Worm (Caenorhabditis elegans) whole organism, L4 larva: Measurements from ENCODE around the gene Y62H9A.9.
A peak's percentile ranks its signal among the peaks of the same experiment; 100 is the strongest.

Source experiments
- D1046.2 ChIP-seq: fragments of 200-800 bp; sonication (Bioruptor generic); IDR thresholded peaks from 2 replicates; pipeline ENCODE4 v1.3.6; 2022; ENCODE audit warnings: missing genetic modification characterization, missing compliant biosample characterization
- T20F7.1 ChIP-seq: fragments of 200-800 bp; sonication (Bioruptor generic); optimal IDR thresholded peaks from 2 replicates; lab custom pipeline; 2018; ENCODE audit warnings: mild to moderate bottlenecking, missing genetic modification characterization, missing compliant biosample characterization
- Y75B8A.6 ChIP-seq: fragments of 200-800 bp; sonication (Bioruptor generic); IDR thresholded peaks from 2 replicates; pipeline ENCODE4 v1.3.6; 2022; ENCODE audit warnings: missing genetic modification reagents, missing genetic modification characterization, missing compliant biosample characterization
- ZK546.5 ChIP-seq, 2 experiments: sonication (generic microtip); optimal IDR thresholded peaks; 2 replicates each; lab custom pipeline; 2017; ENCODE audit warnings: missing biosample characterization in 2 of 2, missing genetic modification characterization in 2 of 2
- aha-1 ChIP-seq: fragments of 150-350 bp; peaks from one replicate; lab custom pipeline; 2014; ENCODE audit warnings: missing biosample characterization, missing genetic modification characterization
- aly-2 ChIP-seq: sonication (generic microtip); optimal IDR thresholded peaks from 2 replicates; lab custom pipeline; 2018; ENCODE audit warnings: missing biosample characterization, missing genetic modification characterization
- ceh-44 ChIP-seq: fragments of 200-800 bp; sonication (Bioruptor generic); IDR thresholded peaks from 2 replicates; pipeline ENCODE4 v1.3.6; 2022; ENCODE audit warnings: missing genetic modification reagents, missing genetic modification characterization, missing compliant biosample characterization
- cey-2 ChIP-seq: sonication (generic microtip); optimal IDR thresholded peaks from 3 replicates; lab custom pipeline; 2017; ENCODE audit warnings: missing genetic modification characterization, mild to moderate bottlenecking, missing compliant biosample characterization, antibody characterized with exemption, borderline replicate concordance; ENCODE audit not compliant: insufficient read depth
- ctbp-1 ChIP-seq: fragments of 200-800 bp; sonication (Bioruptor generic); IDR thresholded peaks from 2 replicates; pipeline ENCODE4 v1.3.6; 2022; ENCODE audit warnings: missing genetic modification reagents, missing genetic modification characterization, missing compliant biosample characterization
- dmd-6 ChIP-seq: fragments of 200-800 bp; sonication (Bioruptor generic); IDR thresholded peaks from 2 replicates; pipeline ENCODE4 v1.3.6; 2022; ENCODE audit warnings: missing genetic modification reagents, missing genetic modification characterization, missing compliant biosample characterization
- dmd-8 ChIP-seq: fragments of 200-800 bp; sonication (Bioruptor generic); IDR thresholded peaks from 2 replicates; pipeline ENCODE4 v1.3.6; 2022; ENCODE audit warnings: missing genetic modification characterization, missing compliant biosample characterization
- dmd-9 ChIP-seq: fragments of 200-800 bp; sonication (Bioruptor generic); IDR thresholded peaks from 2 replicates; pipeline ENCODE4 v1.3.6; 2022; ENCODE audit warnings: missing genetic modification reagents, missing genetic modification characterization, missing compliant biosample characterization
- dve-1 ChIP-seq: sonication (generic microtip); optimal IDR thresholded peaks from 2 replicates; lab custom pipeline; 2017; ENCODE audit warnings: antibody characterized with exemption, mild to moderate bottlenecking, missing genetic modification characterization, missing compliant biosample characterization; ENCODE audit not compliant: insufficient read depth
- gei-8 ChIP-seq: fragments of 200-800 bp; sonication (Bioruptor generic); optimal IDR thresholded peaks from 2 replicates; lab custom pipeline; 2018; ENCODE audit warnings: mild to moderate bottlenecking, missing genetic modification characterization, missing compliant biosample characterization
- hif-1 ChIP-seq, 2 experiments: sonication (generic microtip); optimal IDR thresholded peaks; 2 replicates each; lab custom pipeline; 2016 to 2017; ENCODE audit warnings: missing compliant biosample characterization in 2 of 2, missing genetic modification characterization in 2 of 2, missing genetic modification reagents in 2 of 2, missing genotype in 2 of 2, mild to moderate bottlenecking in 1 of 2
- hlh-11 ChIP-seq: fragments of 200-800 bp; sonication (Bioruptor generic); optimal IDR thresholded peaks from 2 replicates; lab custom pipeline; 2018; ENCODE audit warnings: mild to moderate bottlenecking, missing genetic modification characterization, missing compliant biosample characterization
- lim-7 ChIP-seq: fragments of 200-800 bp; sonication (Bioruptor generic); IDR thresholded peaks from 2 replicates; pipeline ENCODE4 v1.3.6; 2022; ENCODE audit warnings: missing genetic modification characterization, missing compliant biosample characterization
- lin-1 ChIP-seq: fragments of 200-800 bp; sonication (Bioruptor generic); IDR thresholded peaks from 2 replicates; pipeline ENCODE4 v1.3.6; 2022; ENCODE audit warnings: missing genetic modification reagents, missing genetic modification characterization, missing compliant biosample characterization
- lin-39 ChIP-seq: fragments of 150-350 bp; optimal IDR thresholded peaks from 2 replicates; lab custom pipeline; 2014; ENCODE audit warnings: missing biosample characterization, missing genetic modification reagents, missing genetic modification characterization
- mdt-29 ChIP-seq: fragments of 200-800 bp; sonication (Bioruptor generic); IDR thresholded peaks from 2 replicates; pipeline ENCODE4 v1.3.6; 2022; ENCODE audit warnings: missing genetic modification reagents, missing genetic modification characterization, missing compliant biosample characterization
- mes-2 ChIP-seq: sonication (generic microtip); optimal IDR thresholded peaks from 2 replicates; lab custom pipeline; 2016; ENCODE audit warnings: missing genotype, mild to moderate bottlenecking, missing genetic modification characterization, missing compliant biosample characterization; ENCODE audit not compliant: poor library complexity, severe bottlenecking
- mxl-3 ChIP-seq: fragments of 200-800 bp; sonication (Bioruptor generic); optimal IDR thresholded peaks from 2 replicates; lab custom pipeline; 2018; ENCODE audit warnings: mild to moderate bottlenecking, missing genetic modification characterization, missing compliant biosample characterization
- nhr-111 ChIP-seq: fragments of 200-800 bp; sonication (Bioruptor generic); optimal IDR thresholded peaks from 2 replicates; lab custom pipeline; 2018; ENCODE audit warnings: mild to moderate bottlenecking, missing genetic modification characterization, missing compliant biosample characterization
- nhr-42 ChIP-seq: fragments of 200-800 bp; sonication (Bioruptor generic); IDR thresholded peaks from 2 replicates; pipeline ENCODE4 v1.3.6; 2022; ENCODE audit warnings: missing genetic modification characterization, missing compliant biosample characterization
- nhr-48 ChIP-seq: sonication (generic microtip); optimal IDR thresholded peaks from 2 replicates; lab custom pipeline; 2016; ENCODE audit warnings: mild to moderate bottlenecking, missing genetic modification characterization, missing compliant biosample characterization
- nhr-76 ChIP-seq: fragments of 150-350 bp; optimal IDR thresholded peaks from 2 replicates; lab custom pipeline; 2014; ENCODE audit warnings: missing biosample characterization, missing genetic modification characterization
- pha-4 ChIP-seq, 2 experiments: fragments of 150-350 bp in 1 of 2; fragments of 200-800 bp in 1 of 2; sonication (Bioruptor generic) in 1 of 2; IDR thresholded peaks in 1 of 2; optimal IDR thresholded peaks in 1 of 2; 2 replicates each; pipeline versions ENCODE4 v1.3.6 to Lab custom; 2014 to 2022; ENCODE audit warnings: missing genetic modification characterization in 2 of 2, missing genetic modification reagents in 2 of 2, missing biosample characterization in 1 of 2, missing compliant biosample characterization in 1 of 2
- php-3 ChIP-seq: fragments of 200-800 bp; sonication (Bioruptor generic); IDR thresholded peaks from 2 replicates; pipeline ENCODE4 v1.3.6; 2022; ENCODE audit warnings: missing genetic modification reagents, missing genetic modification characterization, missing compliant biosample characterization
- rbr-2 ChIP-seq: sonication (generic microtip); optimal IDR thresholded peaks from 2 replicates; lab custom pipeline; 2016; ENCODE audit warnings: missing genotype, missing genetic modification characterization, missing compliant biosample characterization
- saeg-2 ChIP-seq: fragments of 200-800 bp; sonication (Bioruptor generic); IDR thresholded peaks from 2 replicates; pipeline ENCODE4 v1.3.6; 2022; ENCODE audit warnings: missing genetic modification reagents, missing genetic modification characterization, missing compliant biosample characterization
- sdz-12 ChIP-seq: fragments of 200-800 bp; sonication (Bioruptor generic); optimal IDR thresholded peaks from 2 replicates; lab custom pipeline; 2018; ENCODE audit warnings: mild to moderate bottlenecking, missing genetic modification characterization, missing compliant biosample characterization
- snpc-1.2 ChIP-seq: fragments of 200-800 bp; sonication (Bioruptor generic); IDR thresholded peaks from 2 replicates; pipeline ENCODE4 v1.3.6; 2022; ENCODE audit warnings: missing genetic modification reagents, missing genetic modification characterization, missing compliant biosample characterization
- snpc-4 ChIP-seq: fragments of 150-350 bp; optimal IDR thresholded peaks from 2 replicates; lab custom pipeline; 2014; ENCODE audit warnings: missing biosample characterization, missing genetic modification characterization
- spr-3 ChIP-seq: fragments of 200-800 bp; sonication (Bioruptor generic); optimal IDR thresholded peaks from 2 replicates; lab custom pipeline; 2018; ENCODE audit warnings: mild to moderate bottlenecking, missing genetic modification characterization, missing compliant biosample characterization
- tra-1 ChIP-seq: fragments of 200-800 bp; sonication (Bioruptor generic); IDR thresholded peaks from 2 replicates; pipeline ENCODE4 v1.3.6; 2022; ENCODE audit warnings: missing genetic modification reagents, missing genetic modification characterization, missing compliant biosample characterization
- unc-130 ChIP-seq: sonication (generic microtip); optimal IDR thresholded peaks from 2 replicates; lab custom pipeline; 2016; ENCODE audit warnings: missing genetic modification reagents, missing genetic modification characterization, missing compliant biosample characterization
- unc-62 ChIP-seq, 3 experiments: fragments of 150-350 bp in 1 of 3; sonication (generic microtip); optimal IDR thresholded peaks in 2 of 3; peaks in 1 of 3; 1 replicate in 1 of 3; 2 replicates in 2 of 3; lab custom pipeline; 2014 to 2017; ENCODE audit warnings: missing biosample characterization in 3 of 3, missing genetic modification characterization in 3 of 3, missing genetic modification reagents in 3 of 3, missing genotype in 1 of 3
- vab-7 ChIP-seq: fragments of 200-800 bp; sonication (Bioruptor generic); IDR thresholded peaks from 2 replicates; pipeline ENCODE4 v1.3.6; 2022; ENCODE audit warnings: missing genetic modification reagents, missing genetic modification characterization, missing compliant biosample characterization
- zag-1 ChIP-seq: fragments of 150-350 bp; optimal IDR thresholded peaks from 2 replicates; lab custom pipeline; 2014; ENCODE audit warnings: missing biosample characterization, missing genetic modification characterization
- ztf-7 ChIP-seq: fragments of 150-350 bp; optimal IDR thresholded peaks from 2 replicates; lab custom pipeline; 2014; ENCODE audit warnings: missing biosample characterization, missing genetic modification characterization

Gene Y62H9A.9

DNA sequence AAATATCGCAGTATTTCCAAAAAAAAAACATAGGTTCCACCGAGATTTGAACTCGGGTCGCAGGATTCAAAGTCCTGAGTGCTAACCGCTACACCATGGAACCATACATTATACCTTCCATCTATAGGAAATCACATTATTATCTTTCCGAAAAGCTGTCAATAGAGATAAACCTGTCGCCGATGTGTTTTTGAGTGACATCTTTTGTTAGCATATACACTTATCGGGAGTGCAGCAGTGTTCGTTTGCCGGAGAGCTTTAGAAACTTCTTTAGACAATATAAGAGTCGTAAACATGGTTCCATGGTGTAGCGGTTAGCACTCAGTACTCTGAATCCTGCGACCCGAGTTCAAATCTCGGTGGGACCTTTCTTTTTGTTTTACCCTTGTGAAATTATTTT, 25.7 kb downstream of the Y62H9A.9 start (continued):
- TF ChIP-seq ctbp-1 (peak; percentile 61; the same call in 1 of the 2 replicates), Y75B8A.6 (GFP tag; lab: Robert Waterston, UW) (0 out of 2 replicates have a peak, but pooled peaks have one; percentile 20), T20F7.1 (GFP tag; lab: Kevin White, UChicago) (no peak), php-3 (GFP tag; lab: Robert Waterston, UW) (peak; percentile 49; the same call in 1 of the 2 replicates), mes-2 (no peak), rbr-2 (no peak), mdt-29 (GFP tag; lab: Robert Waterston, UW) (peak; percentile 71; the same call in 1 of the 2 replicates), pha-4 (GFP tag; IDR thresholded peaks at IDR 0.05; lab: Robert Waterston, UW) (no peak), pha-4 (tag; optimal IDR thresholded peaks at IDR 0.05; lab: Kevin White, UChicago) (no peak), ztf-7 (tag; lab: Kevin White, UChicago) (no peak), nhr-42 (GFP tag; lab: Robert Waterston, UW) (peak; percentile 84), mxl-3 (GFP tag; lab: Kevin White, UChicago) (peak; percentile 31), vab-7 (GFP tag; lab: Robert Waterston, UW) (peak; percentile 71), saeg-2 (GFP tag; lab: Robert Waterston, UW) (no peak), dmd-8 (GFP tag; lab: Robert Waterston, UW) (0 out of 2 replicates have a peak, but pooled peaks have one; percentile 61), nhr-111 (peak; percentile 27), sdz-12 (GFP tag; lab: Kevin White, UChicago) (no peak), unc-62 (GFP tag; optimal IDR thresholded peaks at IDR 0.05 in 1 of 2; lab: Kevin White, UChicago) (peak in 1 of 2 experiments; percentile 18), unc-62 (tag; optimal IDR thresholded peaks at IDR 0.05; lab: Kevin White, UChicago) (no peak), snpc-1.2 (GFP tag; lab: Robert Waterston, UW) (peak; percentile 78; the same call in 1 of the 2 replicates), zag-1 (no peak), tra-1 (GFP tag; lab: Robert Waterston, UW) (peak; percentile 70), dmd-6 (GFP tag; lab: Robert Waterston, UW) (peak; percentile 56), lin-39 (tag; lab: Kevin White, UChicago) (no peak), gei-8 (GFP tag; lab: Kevin White, UChicago) (no peak), spr-3 (GFP tag; lab: Kevin White, UChicago) (peak; percentile 6), lin-1 (GFP tag; lab: Robert Waterston, UW) (peak; percentile 30; the same call in 1 of the 2 replicates)

DNA sequence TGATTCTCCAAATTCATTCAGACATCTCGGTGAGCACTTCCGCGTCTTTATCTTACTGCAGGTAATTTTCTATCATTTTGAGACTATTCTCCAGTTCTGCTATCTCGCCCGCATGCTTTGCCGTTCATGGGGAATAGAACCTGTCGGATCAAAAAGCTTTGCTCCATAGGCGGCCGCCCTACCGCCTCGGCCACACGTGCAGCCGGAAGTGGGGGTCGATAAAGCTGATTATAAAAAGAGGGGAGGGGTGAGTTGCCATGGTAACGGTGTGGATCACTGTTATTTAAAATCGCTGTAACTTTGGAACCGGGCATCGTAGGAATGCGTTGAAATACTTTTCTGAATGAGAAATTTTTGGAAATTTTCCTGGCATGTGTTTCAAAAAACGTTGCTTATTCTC, 27.5 kb downstream of the Y62H9A.9 start:
- TF ChIP-seq lin-1 (GFP tag; lab: Robert Waterston, UW) (no peak), ceh-44 (0 out of 2 replicates have a peak, but pooled peaks have one; percentile 27), mxl-3 (GFP tag; lab: Kevin White, UChicago) (no peak), tra-1 (GFP tag; lab: Robert Waterston, UW) (peak; percentile 47; the same call in 1 of the 2 replicates), aha-1 (tag; lab: Kevin White, UChicago) (peak; percentile 13)

DNA sequence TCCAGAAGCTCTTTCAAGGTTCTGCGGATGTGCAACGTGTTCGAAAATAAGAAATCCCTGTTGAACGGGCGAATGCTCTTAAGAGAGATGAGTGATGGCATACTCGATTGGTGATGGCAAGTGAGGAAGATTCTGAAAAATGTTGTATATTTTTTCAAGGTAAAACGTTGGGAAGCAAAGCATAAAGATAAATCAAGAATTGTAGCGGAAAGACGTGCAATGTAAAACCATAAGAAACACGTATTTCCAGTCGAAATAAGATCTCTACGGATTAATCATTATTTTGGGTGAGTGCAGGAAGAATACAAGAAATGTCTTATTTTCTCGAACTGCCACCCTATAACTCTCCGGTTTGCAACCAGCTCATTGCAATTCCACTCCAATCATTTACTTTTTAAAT, 28.7 kb downstream of the Y62H9A.9 start, which contains the start of gene dot-1.2:
Gene dot-1.2 (minus strand): TSS at position 101 of the 400 bp plus-strand sequence.
- no peak for TF ChIP-seq ZK546.5 (tag; optimal IDR thresholded peaks at IDR 0.05; lab: Kevin White, UChicago)
- no peak for TF ChIP-seq zag-1
- TF ChIP-seq unc-62 (GFP tag; optimal IDR thresholded peaks at IDR 0.05 in 1 of 2; lab: Kevin White, UChicago) = peak in 1 of 2 experiments; percentile 43
- no peak for TF ChIP-seq unc-62 (tag; optimal IDR thresholded peaks at IDR 0.05; lab: Kevin White, UChicago)

DNA sequence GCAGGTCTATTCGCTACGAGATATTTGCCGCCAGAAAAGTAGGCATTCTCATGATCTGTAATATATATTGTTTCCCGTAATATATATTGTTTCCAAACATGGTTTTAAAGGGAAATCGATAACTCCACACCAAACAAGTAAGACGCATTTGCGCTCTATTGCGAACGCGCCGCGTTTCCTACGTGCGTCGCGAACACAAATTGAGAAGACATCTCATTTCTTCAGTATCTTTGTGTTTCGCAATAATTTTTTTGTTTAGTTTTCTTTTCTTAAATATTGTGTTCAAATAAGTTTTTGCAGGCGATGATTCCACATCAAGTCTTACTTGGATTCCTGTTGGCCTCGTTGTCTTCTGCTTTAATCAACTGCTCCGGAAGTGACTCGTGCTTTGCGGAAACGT, 32.9 kb downstream of the Y62H9A.9 start, which contains the start of gene F54F7.6:
Gene F54F7.6 (plus strand): TSS at position 301 of the 400 bp plus-strand sequence.
- no peak for TF ChIP-seq lim-7 (GFP tag; lab: Robert Waterston, UW)
- peak in 1 of 2 experiments; percentile 69 for TF ChIP-seq unc-62 (GFP tag; optimal IDR thresholded peaks at IDR 0.05 in 1 of 2; lab: Kevin White, UChicago)
- no peak for TF ChIP-seq unc-62 (tag; optimal IDR thresholded peaks at IDR 0.05; lab: Kevin White, UChicago)

DNA sequence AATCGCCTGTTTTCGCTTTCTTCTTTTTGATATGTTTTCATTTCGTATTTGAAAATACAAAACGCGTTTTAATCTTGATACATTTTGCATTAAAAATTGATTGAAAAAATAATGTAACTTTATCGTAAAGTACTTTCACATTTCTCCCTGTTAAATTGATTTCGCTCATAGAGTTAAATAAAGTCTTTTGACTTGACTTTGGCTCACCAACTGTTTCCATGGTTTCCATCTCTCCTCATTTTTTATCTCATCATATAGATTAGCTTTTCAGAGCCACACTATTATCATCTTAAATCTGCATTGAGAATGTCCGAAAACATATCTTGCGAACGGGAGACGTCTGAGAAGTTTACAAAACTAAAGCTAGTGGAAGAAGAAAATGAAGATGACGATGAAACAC, 34.6 kb downstream of the Y62H9A.9 start, which contains the start of gene F54F7.10:
Gene F54F7.10 (plus strand): TSS at position 301 of the 400 bp plus-strand sequence.
- TF ChIP-seq vab-7 (GFP tag; lab: Robert Waterston, UW) = no peak
- no peak for TF ChIP-seq D1046.2 (GFP tag; lab: Robert Waterston, UW)
- TF ChIP-seq spr-3 (GFP tag; lab: Kevin White, UChicago) = no peak
- TF ChIP-seq dve-1 (tag; lab: Kevin White, UChicago) = no peak
- TF ChIP-seq dmd-9 (GFP tag; lab: Robert Waterston, UW) = no peak
- no peak for TF ChIP-seq hlh-11
- TF ChIP-seq nhr-76 = no peak
- no peak for TF ChIP-seq unc-130 (GFP tag; lab: Kevin White, UChicago)
- no peak for TF ChIP-seq cey-2 (tag; lab: Kevin White, UChicago)
- no peak for TF ChIP-seq nhr-48 (tag; lab: Kevin White, UChicago)
- no peak for TF ChIP-seq snpc-4 (tag; lab: Kevin White, UChicago)
- no peak for TF ChIP-seq hif-1 (tag; optimal IDR thresholded peaks at IDR 0.05; lab: Kevin White, UChicago)
- no peak for TF ChIP-seq aly-2 (tag; lab: Kevin White, UChicago)
- no peak for TF ChIP-seq nhr-111
